Worm (Caenorhabditis elegans): ENCODE measurements around the gene ZK688.12.

ZK688.12 gene

ce11 chrIII:7941417-7941816 is 28.0 kb upstream of the ZK688.12 start, which contains the start of gene kle-2:
TSS of gene kle-2 (plus strand) at chrIII:7941717.
- no peak for TF ChIP-seq snpc-4 (tag; optimal IDR thresholded peaks at IDR 0.05)
- TF ChIP-seq dmd-4 (tag; optimal IDR thresholded peaks at IDR 0.05), result no peak
- TF ChIP-seq sem-4 (tag; optimal IDR thresholded peaks at IDR 0.05), result no peak
- no peak for TF ChIP-seq lin-13 (GFP tag; optimal IDR thresholded peaks at IDR 0.05)
- no peak for TF ChIP-seq mbf-1 (tag; optimal IDR thresholded peaks at IDR 0.05)
- TF ChIP-seq gmeb-1 (tag; optimal IDR thresholded peaks at IDR 0.05), result no peak
- TF ChIP-seq ZK546.5 (tag; optimal IDR thresholded peaks at IDR 0.05), result no peak
- TF ChIP-seq sma-3 (GFP tag; optimal IDR thresholded peaks at IDR 0.05), result no peak
- no peak for TF ChIP-seq nhr-12 (tag; optimal IDR thresholded peaks at IDR 0.05)
- no peak for TF ChIP-seq elt-1 (tag; optimal IDR thresholded peaks at IDR 0.05)
- TF ChIP-seq skn-1 (tag; optimal IDR thresholded peaks at IDR 0.05), result no peak
- no peak for TF ChIP-seq mdl-1 (tag; optimal IDR thresholded peaks at IDR 0.05)
- TF ChIP-seq Y55F3AM.14 (GFP tag; optimal IDR thresholded peaks at IDR 0.05), result no peak

DNA sequence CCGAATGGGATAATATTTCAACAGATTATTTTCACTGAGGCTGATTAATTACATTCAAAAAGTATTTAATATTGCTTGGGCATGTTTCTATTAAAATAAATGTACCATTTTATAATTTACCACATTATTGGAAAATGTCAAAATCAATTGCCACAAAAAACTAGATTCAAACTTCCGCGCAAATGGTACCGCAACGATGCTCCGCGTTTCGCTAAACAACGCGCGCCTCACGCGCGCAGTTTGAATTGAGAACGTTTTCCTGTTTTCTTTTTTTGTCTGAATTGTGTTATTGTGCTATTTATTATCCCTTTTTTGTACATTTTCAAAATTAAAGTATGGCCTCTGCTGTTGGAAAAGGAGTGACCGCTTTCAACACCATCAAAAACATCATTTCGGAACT is 27.4 kb upstream of the ZK688.12 start, which contains the start of gene C29E4.12:
Gene C29E4.12 (plus strand): TSS at position 333 of the 400 bp plus-strand sequence.
- TF ChIP-seq zag-1 (tag; optimal IDR thresholded peaks at IDR 0.05) (no peak), snpc-4 (tag; optimal IDR thresholded peaks at IDR 0.05) (no peak), ama-1 (optimal IDR thresholded peaks at IDR 0.05) (peak; percentile 31), nhr-77 (tag; optimal IDR thresholded peaks at IDR 0.05) (peak; percentile 30), ztf-11 (tag; optimal IDR thresholded peaks at IDR 0.05) (no peak), nhr-11 (tag; optimal IDR thresholded peaks at IDR 0.05) (no peak), unc-62 (GFP tag; optimal IDR thresholded peaks at IDR 0.05) (no peak), nhr-237 (tag; optimal IDR thresholded peaks at IDR 0.05) (no peak), mdl-1 (tag; optimal IDR thresholded peaks at IDR 0.05) (no peak), fos-1 (tag; optimal IDR thresholded peaks at IDR 0.05) (no peak), nhr-6 (tag; optimal IDR thresholded peaks at IDR 0.05) (no peak), aly-2 (tag; optimal IDR thresholded peaks at IDR 0.05) (no peak), lin-39 (tag; optimal IDR thresholded peaks at IDR 0.05) (no peak), sma-9 (GFP tag; optimal IDR thresholded peaks at IDR 0.05) (peak; percentile 58), sma-9 (tag; optimal IDR thresholded peaks at IDR 0.05) (no peak), lin-11 (tag; optimal IDR thresholded peaks at IDR 0.05) (peak; percentile 70), egl-27 (tag; optimal IDR thresholded peaks at IDR 0.05) (no peak), nhr-129 (tag; optimal IDR thresholded peaks at IDR 0.05) (peak; percentile 64), lsy-2 (tag; optimal IDR thresholded peaks at IDR 0.05) (peak; percentile 51 to 88), lin-13 (GFP tag; optimal IDR thresholded peaks at IDR 0.05) (peak; percentile 68), mbf-1 (tag; optimal IDR thresholded peaks at IDR 0.05) (no peak), ceh-82 (tag; optimal IDR thresholded peaks at IDR 0.05) (no peak), ceh-16 (tag; optimal IDR thresholded peaks at IDR 0.05) (no peak), unc-39 (tag; optimal IDR thresholded peaks at IDR 0.05) (no peak), R02D3.7 (tag; optimal IDR thresholded peaks at IDR 0.05) (peak; percentile 20), ZK546.5 (tag; optimal IDR thresholded peaks at IDR 0.05) (no peak), elt-3 (tag; optimal IDR thresholded peaks at IDR 0.05) (no peak), nhr-10 (tag; optimal IDR thresholded peaks at IDR 0.05) (no peak), C34F6.9 (tag; optimal IDR thresholded peaks at IDR 0.05) (peak; percentile 81), nhr-23 (tag; optimal IDR thresholded peaks at IDR 0.05) (no peak), nhr-12 (tag; optimal IDR thresholded peaks at IDR 0.05) (no peak), unc-55 (GFP tag; optimal IDR thresholded peaks at IDR 0.05) (peak; percentile 86), ztf-1 (GFP tag; conservative IDR thresholded peaks at IDR 0.05) (no peak), alr-1 (tag; optimal IDR thresholded peaks at IDR 0.05) (no peak), dmd-4 (tag; optimal IDR thresholded peaks at IDR 0.05) (no peak), elt-1 (tag; optimal IDR thresholded peaks at IDR 0.05) (no peak), blmp-1 (tag; optimal IDR thresholded peaks at IDR 0.05; ENCODE audit: insufficient read depth) (no peak), mab-5 (tag; optimal IDR thresholded peaks at IDR 0.05) (peak; percentile 56), peb-1 (tag; optimal IDR thresholded peaks at IDR 0.05) (no peak), Y55F3AM.14 (GFP tag; optimal IDR thresholded peaks at IDR 0.05) (no peak), gmeb-1 (tag; optimal IDR thresholded peaks at IDR 0.05) (peak; percentile 97), ztf-4 (tag; optimal IDR thresholded peaks at IDR 0.05) (no peak), nhr-25 (tag; optimal IDR thresholded peaks at IDR 0.05) (peak; percentile 60), sem-4 (tag; optimal IDR thresholded peaks at IDR 0.05) (no peak), nhr-21 (tag; optimal IDR thresholded peaks at IDR 0.05) (peak; percentile 42), F13H6.1 (tag; optimal IDR thresholded peaks at IDR 0.05) (peak; percentile 46), skn-1 (tag; optimal IDR thresholded peaks at IDR 0.05) (no peak), crh-2 (tag; optimal IDR thresholded peaks at IDR 0.05) (peak; percentile 49), sma-3 (GFP tag; optimal IDR thresholded peaks at IDR 0.05) (peak; percentile 61)

Measured in whole organism, L2 larva.